Worm (Caenorhabditis elegans): Measurements from ENCODE around the gene rga-8.

- TF ChIP-seq pqm-1 (tag; optimal IDR thresholded peaks at IDR 0.05): peak; percentile 47
- no peak for TF ChIP-seq nhr-12 (tag; optimal IDR thresholded peaks at IDR 0.05)
- TF ChIP-seq mdl-1 (tag; optimal IDR thresholded peaks at IDR 0.05): no peak
- no peak for TF ChIP-seq skn-1 (tag; optimal IDR thresholded peaks at IDR 0.05)
- TF ChIP-seq R02D3.7 (tag; optimal IDR thresholded peaks at IDR 0.05): peak; percentile 61
- TF ChIP-seq jun-1 (tag; optimal IDR thresholded peaks at IDR 0.05): no peak
- TF ChIP-seq elt-2 (tag; optimal IDR thresholded peaks at IDR 0.05): peak; percentile 68
- peak; percentile 79 for TF ChIP-seq pha-4 (tag; optimal IDR thresholded peaks at IDR 0.05)
- no peak for TF ChIP-seq aly-2 (tag; optimal IDR thresholded peaks at IDR 0.05)
- TF ChIP-seq unc-62 (GFP tag; optimal IDR thresholded peaks at IDR 0.05): no peak
Observed at ce11 chrX:5275209-5275608, 4.4 kb downstream of the rga-8 start, which contains the start of gene hst-6.

All from whole organism, L3 larva.